Fruit fly (Drosophila melanogaster) whole organism: ENCODE measurements around the gene CG8064.

ENCODE experiments used
- CG8478 ChIP-seq: fragments of >200 bp; optimal IDR thresholded peaks from 2 replicates; lab custom pipeline; 2018; ENCODE audit warnings: inconsistent platforms
- Dll ChIP-seq: fragments of >200 bp; optimal IDR thresholded peaks from 2 replicates; lab custom pipeline; 2017
- EcR ChIP-seq, 2 experiments: fragments of >200 bp; optimal IDR thresholded peaks; 2 replicates each; lab custom pipeline; 2017; ENCODE audit warnings: missing biosample characterization in 2 of 2, missing genetic modification characterization in 2 of 2, missing genetic modification reagents in 2 of 2
- pan ChIP-seq: fragments of >200 bp; optimal IDR thresholded peaks from 2 replicates; lab custom pipeline; 2017
- psq ChIP-seq: fragments of >200 bp; optimal IDR thresholded peaks from 2 replicates; lab custom pipeline; 2017
- usp ChIP-seq: fragments of >200 bp; optimal IDR thresholded peaks from 2 replicates; lab custom pipeline; 2017; ENCODE audit warnings: missing biosample characterization, missing genetic modification characterization, mixed read lengths

Gene CG8064

dm6 chr3R:18275113-18275782 lies 8.2 kb upstream of the CG8064 start:
- TF ChIP-seq EcR (GFP tag; optimal IDR thresholded peaks at IDR 0.05; lab: Kevin White, UChicago) = no peak
- no peak for TF ChIP-seq pan
- no peak for TF ChIP-seq CG8478 (lab: Kevin White, UChicago)
- no peak for TF ChIP-seq usp (GFP tag; lab: Kevin White, UChicago)
- TF ChIP-seq Dll (lab: Kevin White, UChicago) = no peak

DNA sequence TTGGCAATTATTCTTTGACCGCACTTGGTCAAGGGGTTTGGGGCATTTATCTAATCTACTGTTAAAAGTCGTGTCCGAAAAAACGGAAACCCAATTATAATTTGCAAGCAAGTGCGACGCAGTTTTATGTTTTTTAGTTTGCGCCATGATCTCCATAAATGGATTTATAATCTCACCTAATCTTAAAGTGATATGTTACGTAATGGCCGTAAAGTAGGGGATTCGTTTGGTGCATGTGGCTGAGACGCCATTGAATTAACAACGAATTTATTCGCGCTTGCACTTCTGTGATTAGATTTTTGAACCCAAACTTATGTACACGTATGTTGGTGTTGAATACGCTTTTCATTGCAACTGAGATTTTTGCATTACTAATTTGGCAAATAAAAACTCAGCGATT lies 6.8 kb upstream of the CG8064 start:
- TF ChIP-seq psq (lab: Kevin White, UChicago) (no peak), pan (no peak), Dll (lab: Kevin White, UChicago) (no peak), usp (GFP tag; lab: Kevin White, UChicago) (no peak), EcR (GFP tag; optimal IDR thresholded peaks at IDR 0.05; lab: Kevin White, UChicago) (no peak), CG8478 (lab: Kevin White, UChicago) (no peak)

dm6 chr3R:18277406-18277805 lies 6.1 kb upstream of the CG8064 start:
- TF ChIP-seq pan (no peak), EcR (GFP tag; optimal IDR thresholded peaks at IDR 0.05; lab: Kevin White, UChicago) (no peak), usp (GFP tag; lab: Kevin White, UChicago) (no peak), Dll (lab: Kevin White, UChicago) (no peak), CG8478 (lab: Kevin White, UChicago) (no peak), psq (lab: Kevin White, UChicago) (no peak)

DNA sequence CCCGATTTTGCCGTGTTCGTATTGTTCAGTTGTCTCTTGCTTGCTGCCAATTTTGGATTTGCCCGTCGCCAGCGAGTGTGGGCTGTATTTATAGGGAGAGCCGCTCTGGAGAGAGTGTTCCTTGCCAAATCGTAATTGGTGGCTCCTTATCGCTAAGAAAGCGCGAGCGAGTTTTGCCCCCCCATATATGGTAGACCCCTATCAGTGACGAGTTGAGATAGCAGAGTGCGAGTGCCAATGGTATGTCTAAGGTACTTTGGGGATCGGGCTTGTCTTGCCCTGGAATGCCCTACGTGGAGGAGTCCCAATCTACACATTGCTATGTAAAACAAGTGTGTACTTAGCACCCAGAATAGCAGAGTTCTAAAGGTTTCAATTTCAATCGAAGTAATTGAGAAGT lies 4.0 kb upstream of the CG8064 start, which contains the start of gene CG7142:
CG7142 (minus strand) TSS at position 29 of the 400 bp plus-strand sequence.
- TF ChIP-seq CG8478 (lab: Kevin White, UChicago) = no peak
- TF ChIP-seq pan = no peak
- no peak for TF ChIP-seq usp (GFP tag; lab: Kevin White, UChicago)
- TF ChIP-seq psq (lab: Kevin White, UChicago) = no peak
- no peak for TF ChIP-seq EcR (GFP tag; optimal IDR thresholded peaks at IDR 0.05; lab: Kevin White, UChicago)
- no peak for TF ChIP-seq Dll (lab: Kevin White, UChicago)

DNA sequence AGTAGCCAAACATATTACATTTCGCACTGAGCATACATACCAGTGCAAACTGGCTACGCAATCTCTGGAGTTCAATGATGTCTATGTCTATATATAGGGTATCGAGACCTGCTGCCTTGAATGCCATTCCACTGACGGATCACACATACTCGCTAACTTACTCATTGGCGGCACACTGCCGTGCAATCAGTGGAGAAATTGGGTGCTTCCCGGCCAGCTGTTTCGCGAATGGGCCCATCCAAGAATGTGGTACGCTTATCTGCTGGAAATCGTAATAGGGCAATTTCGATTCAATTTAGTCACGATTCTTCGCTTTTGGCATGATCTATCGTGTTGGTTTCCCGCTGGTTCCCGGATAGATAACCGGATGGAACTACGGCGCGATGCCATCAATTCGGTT lies 3.3 kb upstream of the CG8064 start:
- TF ChIP-seq EcR (GFP tag; optimal IDR thresholded peaks at IDR 0.05; lab: Kevin White, UChicago) (no peak), usp (GFP tag; lab: Kevin White, UChicago) (no peak), Dll (lab: Kevin White, UChicago) (no peak), psq (lab: Kevin White, UChicago) (no peak), pan (no peak), CG8478 (lab: Kevin White, UChicago) (no peak)

DNA sequence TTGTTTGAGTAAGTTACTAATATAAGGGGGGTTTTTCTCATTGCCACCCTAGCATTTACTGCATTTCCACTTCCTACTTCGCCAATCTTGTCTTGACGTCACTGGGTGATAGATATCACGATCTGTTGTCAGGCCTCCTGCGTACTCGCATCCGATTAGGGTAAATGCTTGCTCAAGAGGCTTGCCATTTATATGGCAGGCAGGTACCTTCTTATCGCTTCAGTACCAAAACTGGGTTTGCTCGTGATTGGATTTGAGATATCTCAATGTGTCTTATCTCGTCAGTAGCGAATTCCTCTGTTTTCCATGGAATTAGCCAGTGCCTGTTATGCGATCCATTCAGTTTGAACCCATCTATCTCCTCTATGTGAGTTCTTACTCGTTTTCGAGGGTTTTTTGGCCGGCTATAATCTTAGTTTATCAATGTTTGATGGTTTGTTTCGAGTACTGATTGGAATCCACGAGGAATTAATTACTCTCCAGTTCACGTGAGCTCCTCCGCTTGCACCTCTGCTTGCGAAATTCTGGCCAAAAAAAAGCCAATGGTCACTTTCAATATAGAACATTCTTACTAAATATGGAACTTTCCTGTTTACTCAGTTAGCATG lies 2.5 kb upstream of the CG8064 start:
- TF ChIP-seq CG8478 (lab: Kevin White, UChicago) (no peak), Dll (lab: Kevin White, UChicago) (no peak), pan (no peak), psq (lab: Kevin White, UChicago) (no peak), EcR (GFP tag; optimal IDR thresholded peaks at IDR 0.05; lab: Kevin White, UChicago) (no peak), usp (GFP tag; lab: Kevin White, UChicago) (no peak)

- TF ChIP-seq CG8478 (lab: Kevin White, UChicago) (no peak), EcR (GFP tag; optimal IDR thresholded peaks at IDR 0.05; lab: Kevin White, UChicago) (no peak), psq (lab: Kevin White, UChicago) (no peak), usp (GFP tag; lab: Kevin White, UChicago) (no peak), Dll (lab: Kevin White, UChicago) (no peak), pan (no peak)
Measured at dm6 chr3R:18288677-18289076, 5.2 kb downstream of the CG8064 start, which contains the start of gene CG7131. Gene CG7131 (minus strand): TSS chr3R:18288777.

dm6 chr3R:18291831-18292230 lies 8.4 kb downstream of the CG8064 start:
- TF ChIP-seq EcR (GFP tag; optimal IDR thresholded peaks at IDR 0.05; lab: Kevin White, UChicago) (no peak), psq (lab: Kevin White, UChicago) (no peak), CG8478 (lab: Kevin White, UChicago) (no peak), usp (GFP tag; lab: Kevin White, UChicago) (no peak), Dll (lab: Kevin White, UChicago) (no peak), pan (no peak)

DNA sequence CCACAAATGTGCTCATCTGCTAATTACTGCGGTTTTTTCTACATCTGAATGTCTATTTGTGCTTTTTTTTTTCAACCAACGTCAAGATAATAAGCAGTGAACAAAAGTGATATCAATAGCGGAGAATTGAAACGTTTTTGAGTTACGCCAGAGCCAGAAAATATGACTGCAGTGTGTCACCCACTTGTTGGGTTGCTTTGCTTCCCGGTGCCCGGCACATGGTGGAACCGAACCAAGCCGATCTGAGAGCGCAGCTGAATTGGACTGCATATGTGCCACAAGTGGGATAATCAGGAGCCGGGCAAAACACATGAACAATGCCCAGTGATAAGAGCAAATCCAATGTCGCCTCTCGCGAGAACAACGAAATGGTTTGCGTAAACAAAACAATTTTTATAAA lies 8.9 kb downstream of the CG8064 start:
- TF ChIP-seq usp (GFP tag; lab: Kevin White, UChicago) (no peak), EcR (GFP tag; optimal IDR thresholded peaks at IDR 0.05; lab: Kevin White, UChicago) (no peak), psq (lab: Kevin White, UChicago) (no peak), Dll (lab: Kevin White, UChicago) (no peak), CG8478 (lab: Kevin White, UChicago) (no peak), pan (no peak)

dm6 chr3R:18294488-18294887 lies 11.0 kb downstream of the CG8064 start:
- no peak for TF ChIP-seq CG8478 (lab: Kevin White, UChicago)
- TF ChIP-seq usp (GFP tag; lab: Kevin White, UChicago) = no peak
- TF ChIP-seq psq (lab: Kevin White, UChicago) = no peak
- TF ChIP-seq pan = no peak
- no peak for TF ChIP-seq EcR (GFP tag; optimal IDR thresholded peaks at IDR 0.05; lab: Kevin White, UChicago)
- no peak for TF ChIP-seq Dll (lab: Kevin White, UChicago)

DNA sequence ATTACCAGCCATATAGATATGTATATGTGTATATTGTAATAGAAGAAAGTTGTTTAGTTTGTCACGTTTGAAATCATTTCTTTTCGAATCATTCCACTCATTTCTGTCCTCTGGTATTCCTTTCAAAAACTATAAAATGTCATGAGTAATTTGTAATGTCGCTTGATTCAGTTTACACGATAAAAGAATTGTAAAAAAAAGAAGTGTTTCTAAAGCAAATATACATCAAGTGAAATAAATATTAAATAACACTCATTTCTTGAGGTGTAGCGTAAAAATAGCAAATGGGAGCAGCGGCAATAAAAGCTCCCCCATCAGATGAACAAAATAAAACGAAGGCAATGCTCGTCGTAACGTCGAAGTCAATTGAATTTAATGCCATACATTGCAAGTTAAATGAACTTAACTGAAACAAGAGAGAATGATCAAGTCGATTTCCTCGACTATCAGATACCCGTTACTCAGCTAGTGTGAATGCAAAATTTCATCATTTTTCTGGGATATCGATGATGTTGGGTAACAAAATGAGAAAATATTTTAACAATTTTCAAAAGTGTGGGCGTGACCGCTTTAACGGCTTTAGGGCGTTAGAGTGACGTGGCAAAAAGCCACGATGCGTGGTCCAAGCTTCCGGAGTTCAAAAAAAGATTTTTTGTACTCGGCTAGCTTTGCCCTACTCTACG lies 11.9 kb downstream of the CG8064 start:
- no peak for TF ChIP-seq CG8478 (lab: Kevin White, UChicago)
- TF ChIP-seq psq (lab: Kevin White, UChicago) = no peak
- TF ChIP-seq usp (GFP tag; lab: Kevin White, UChicago) = no peak
- no peak for TF ChIP-seq pan
- no peak for TF ChIP-seq Dll (lab: Kevin White, UChicago)
- TF ChIP-seq EcR (GFP tag; optimal IDR thresholded peaks at IDR 0.05; lab: Kevin White, UChicago) = no peak
